Fruit fly (Drosophila melanogaster): ENCODE results near the gene CG11029.

CG11029 gene

DNA sequence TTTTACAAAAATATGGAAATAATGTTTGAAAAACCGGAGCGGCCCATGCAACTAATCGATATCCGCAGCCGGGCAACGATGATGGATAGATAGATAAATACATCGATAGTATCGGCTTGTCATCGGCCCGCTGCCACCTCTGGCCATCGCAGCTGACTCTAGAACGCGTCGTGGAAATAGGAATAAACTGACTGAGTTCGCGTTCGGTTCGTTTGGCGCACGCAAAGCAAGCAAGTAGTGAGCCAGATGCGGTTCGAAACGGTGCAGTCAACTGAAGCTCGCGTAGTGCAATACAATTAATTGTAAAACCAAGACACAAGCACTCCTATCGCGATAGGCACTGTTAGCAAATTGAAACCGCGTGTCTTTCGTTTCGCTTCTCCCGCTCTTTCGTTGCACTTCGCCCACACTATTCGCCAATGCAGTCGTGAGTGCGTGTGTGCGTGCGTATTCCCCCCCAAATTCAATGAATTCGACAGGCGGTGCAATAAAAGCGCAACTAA is 21.4 kb upstream of the CG11029 start, which contains the start of gene CG11030 (continued):
- TF ChIP-seq CG14667 (GFP tag; IDR thresholded peaks at IDR 0.05) (no peak), schlank (tag; optimal IDR thresholded peaks at IDR 0.05) (no peak), CG11504 (tag; optimal IDR thresholded peaks at IDR 0.05) (peak; percentile 15), tgo (GFP tag; IDR thresholded peaks at IDR 0.05) (no peak), HHEX (GFP tag; optimal IDR thresholded peaks at IDR 0.05) (no peak), odd (GFP tag; optimal IDR thresholded peaks at IDR 0.05) (no peak), CG2678 (tag; optimal IDR thresholded peaks at IDR 0.05) (no peak), nerfin-1 (tag; optimal IDR thresholded peaks at IDR 0.05) (no peak), Dp (GFP tag; optimal IDR thresholded peaks at IDR 0.05) (peak; percentile 71), CG1792 (GFP tag; optimal IDR thresholded peaks at IDR 0.05) (no peak), CG33557 (GFP tag; optimal IDR thresholded peaks at IDR 0.05) (no peak), HLH54F (GFP tag; optimal IDR thresholded peaks at IDR 0.05) (no peak), CG14710 (tag; optimal IDR thresholded peaks at IDR 0.05) (peak; percentile 21), kni (GFP tag; optimal IDR thresholded peaks at IDR 0.05) (peak; percentile 43), CG6272 (GFP tag; IDR thresholded peaks at IDR 0.05) (peak; percentile 73), Bdp1 (GFP tag; optimal IDR thresholded peaks at IDR 0.05) (no peak), zf30C (GFP tag; optimal IDR thresholded peaks at IDR 0.05) (no peak), toy (GFP tag; IDR thresholded peaks at IDR 0.05) (no peak), ind (GFP tag; optimal IDR thresholded peaks at IDR 0.05) (no peak), CG8388 (GFP tag; optimal IDR thresholded peaks at IDR 0.05) (no peak), Doc3 (GFP tag; IDR thresholded peaks at IDR 0.05; ENCODE audit: partially characterized antibody) (peak; percentile 98), gem (tag; optimal IDR thresholded peaks at IDR 0.05) (no peak), CG1603 (tag; optimal IDR thresholded peaks at IDR 0.05) (peak; percentile 51), CG11696 (GFP tag; IDR thresholded peaks at IDR 0.05) (no peak), CG15269 (tag; optimal IDR thresholded peaks at IDR 0.05) (no peak), chn (GFP tag; optimal IDR thresholded peaks at IDR 0.05) (no peak), z (GFP tag; IDR thresholded peaks at IDR 0.05) (no peak; the same call in 2 of the 3 replicates), CG4820 (GFP tag; optimal IDR thresholded peaks at IDR 0.05) (no peak), tll (GFP tag; optimal IDR thresholded peaks at IDR 0.05) (no peak), btn (GFP tag; optimal IDR thresholded peaks at IDR 0.05) (no peak), scrt (GFP tag; optimal IDR thresholded peaks at IDR 0.05) (no peak), hkb (optimal IDR thresholded peaks at IDR 0.05) (no peak), hkb (GFP tag; IDR thresholded peaks at IDR 0.05) (no peak), lov (optimal IDR thresholded peaks at IDR 0.05) (no peak), lov (GFP tag; IDR thresholded peaks at IDR 0.05) (no peak), hb (GFP tag; IDR thresholded peaks at IDR 0.05; ENCODE audit: partially characterized antibody) (peak; percentile 100), psq (GFP tag; optimal IDR thresholded peaks at IDR 0.05) (peak; percentile 48), pfk (GFP tag; optimal IDR thresholded peaks at IDR 0.05) (no peak), fd64A (GFP tag; optimal IDR thresholded peaks at IDR 0.05) (peak; percentile 19), CG2202 (tag; optimal IDR thresholded peaks at IDR 0.05) (no peak), Hr3 (GFP tag; optimal IDR thresholded peaks at IDR 0.05) (no peak), E2f2 (GFP tag; IDR thresholded peaks at IDR 0.05) (peak; percentile 81), Dbx (GFP tag; IDR thresholded peaks at IDR 0.05) (peak; percentile 67; the same call in 2 of the 3 replicates), sob (GFP tag; IDR thresholded peaks at IDR 0.05) (peak; percentile 45), CG1602 (GFP tag; optimal IDR thresholded peaks at IDR 0.05) (no peak), ewg (GFP tag; optimal IDR thresholded peaks at IDR 0.05) (no peak), CG10543 (GFP tag; optimal IDR thresholded peaks at IDR 0.05) (no peak), CG18619 (GFP tag; optimal IDR thresholded peaks at IDR 0.05) (no peak), sr (GFP tag; IDR thresholded peaks at IDR 0.05) (no peak), eyg (GFP tag; optimal IDR thresholded peaks at IDR 0.05) (no peak), gsb (GFP tag; IDR thresholded peaks at IDR 0.05) (no peak)

Measured in whole organism, embryonic.